Worm (Caenorhabditis elegans): Measurements from ENCODE around the gene cdr-3.
A peak's percentile ranks its signal among the peaks of the same experiment; 100 is the strongest.

cdr-3 gene

ce11 chrV:12460583-12460982 is 43.4 kb upstream of the cdr-3 start:
- TF ChIP-seq blmp-1 (tag; optimal IDR thresholded peaks at IDR 0.05) (no peak), efl-1 (optimal IDR thresholded peaks at IDR 0.05) (no peak), efl-1 (GFP tag; optimal IDR thresholded peaks at IDR 0.05 in 1 of 2) (peak in 1 of 2 experiments; percentile 37)

- TF ChIP-seq dpl-1 (GFP tag; optimal IDR thresholded peaks at IDR 0.05) (peak in 1 of 3 experiments; percentile 0), ceh-82 (tag; optimal IDR thresholded peaks at IDR 0.05) (peak in 1 of 3 experiments; percentile 19), elt-2 (tag; optimal IDR thresholded peaks at IDR 0.05) (no peak), lin-14 (GFP tag; optimal IDR thresholded peaks at IDR 0.05) (peak; percentile 45), hlh-4 (tag; optimal IDR thresholded peaks at IDR 0.05) (no peak), unc-130 (tag; optimal IDR thresholded peaks at IDR 0.05) (no peak), aha-1 (tag; optimal IDR thresholded peaks at IDR 0.05) (no peak), tbx-2 (tag; optimal IDR thresholded peaks at IDR 0.05) (no peak), fkh-10 (GFP tag; optimal IDR thresholded peaks at IDR 0.05) (peak; percentile 3), sptf-1 (tag; optimal IDR thresholded peaks at IDR 0.05) (no peak), unc-86 (tag; optimal IDR thresholded peaks at IDR 0.05) (no peak), egl-13 (tag; optimal IDR thresholded peaks at IDR 0.05) (no peak), zip-4 (GFP tag; optimal IDR thresholded peaks at IDR 0.05) (no peak), isw-1 (GFP tag; IDR thresholded peaks at IDR 0.05) (no peak), unc-30 (tag; optimal IDR thresholded peaks at IDR 0.05) (no peak), F16B12.6 (tag; optimal IDR thresholded peaks at IDR 0.05) (no peak), irx-1 (tag; optimal IDR thresholded peaks at IDR 0.05) (no peak), hpl-2 (GFP tag; optimal IDR thresholded peaks at IDR 0.05) (no peak), mep-1 (tag; optimal IDR thresholded peaks at IDR 0.05) (no peak)
Observed at ce11 chrV:12455695-12456094, 38.5 kb upstream of the cdr-3 start.

- TF ChIP-seq hpl-2 (GFP tag; optimal IDR thresholded peaks at IDR 0.05): no peak
- no peak for TF ChIP-seq ceh-90 (tag; optimal IDR thresholded peaks at IDR 0.05)
- TF ChIP-seq fkh-8 (tag; optimal IDR thresholded peaks at IDR 0.05): no peak
- TF ChIP-seq efl-3 (GFP tag; optimal IDR thresholded peaks at IDR 0.05): no peak
- TF ChIP-seq tbx-2 (tag; optimal IDR thresholded peaks at IDR 0.05): peak; percentile 12
- no peak for TF ChIP-seq lin-13 (GFP tag; optimal IDR thresholded peaks at IDR 0.05)
- no peak for TF ChIP-seq mab-9 (GFP tag; IDR thresholded peaks at IDR 0.05)
- no peak for TF ChIP-seq lin-39 (tag; optimal IDR thresholded peaks at IDR 0.05)
- no peak for TF ChIP-seq isw-1 (GFP tag; IDR thresholded peaks at IDR 0.05)
- peak; percentile 25 for TF ChIP-seq nhr-20 (tag; optimal IDR thresholded peaks at IDR 0.05)
- peak; percentile 60 to 90 for TF ChIP-seq efl-1 (optimal IDR thresholded peaks at IDR 0.05)
- peak; percentile 92 to 99 for TF ChIP-seq efl-1 (GFP tag; optimal IDR thresholded peaks at IDR 0.05 in 1 of 2)
- no peak for TF ChIP-seq ztf-4 (tag; optimal IDR thresholded peaks at IDR 0.05)
- peak in 1 of 2 experiments; percentile 70 for TF ChIP-seq lsy-2 (tag; optimal IDR thresholded peaks at IDR 0.05)
- peak; percentile 23 for TF ChIP-seq nhr-85 (tag)
- TF ChIP-seq skn-1 (tag; optimal IDR thresholded peaks at IDR 0.05): peak; percentile 68
- no peak for TF ChIP-seq aly-2 (tag; optimal IDR thresholded peaks at IDR 0.05)
- TF ChIP-seq pax-3 (tag; optimal IDR thresholded peaks at IDR 0.05): no peak
- peak; percentile 3 for TF ChIP-seq nhr-237 (tag; optimal IDR thresholded peaks at IDR 0.05)
- TF ChIP-seq unc-62 (GFP tag; optimal IDR thresholded peaks at IDR 0.05): no peak
- no peak for TF ChIP-seq fkh-4 (tag; optimal IDR thresholded peaks at IDR 0.05; ENCODE audit: borderline replicate concordance)
- no peak for TF ChIP-seq jun-1 (tag; optimal IDR thresholded peaks at IDR 0.05)
- TF ChIP-seq C34B4.2 (tag; optimal IDR thresholded peaks at IDR 0.05): no peak
- peak; percentile 84 to 92 (median 88) for TF ChIP-seq dpl-1 (GFP tag; optimal IDR thresholded peaks at IDR 0.05)
- peak; percentile 29 for TF ChIP-seq blmp-1 (tag; optimal IDR thresholded peaks at IDR 0.05)
- peak; percentile 40 for TF ChIP-seq nhr-47 (tag; optimal IDR thresholded peaks at IDR 0.05)
- no peak for TF ChIP-seq ama-1 (optimal IDR thresholded peaks at IDR 0.05)
- TF ChIP-seq nhr-90 (tag; optimal IDR thresholded peaks at IDR 0.05; ENCODE audit: poor library complexity): peak; percentile 12
- TF ChIP-seq vab-15 (tag; optimal IDR thresholded peaks at IDR 0.05): no peak
- TF ChIP-seq ceh-82 (tag; optimal IDR thresholded peaks at IDR 0.05): peak in 1 of 3 experiments; percentile 34
- no peak for TF ChIP-seq grh-1 (GFP tag; IDR thresholded peaks at IDR 0.05)
- peak; percentile 43 for TF ChIP-seq C16A3.4 (tag; optimal IDR thresholded peaks at IDR 0.05)
- no peak for TF ChIP-seq pqm-1 (tag; optimal IDR thresholded peaks at IDR 0.05)
- TF ChIP-seq sup-37 (GFP tag; optimal IDR thresholded peaks at IDR 0.05): no peak
- TF ChIP-seq lin-35 (GFP tag; optimal IDR thresholded peaks at IDR 0.05): peak; percentile 86 to 95
- TF ChIP-seq lir-3 (tag; optimal IDR thresholded peaks at IDR 0.05; ENCODE audit: poor library complexity): no peak
Observed at ce11 chrV:12450441-12450840, 33.3 kb upstream of the cdr-3 start, which contains the start of gene F28C1.1. Gene F28C1.1, plus strand, starts transcription at chrV:12450805.
